Worm (Caenorhabditis elegans): ENCODE data around the gene srsx-8.

DNA sequence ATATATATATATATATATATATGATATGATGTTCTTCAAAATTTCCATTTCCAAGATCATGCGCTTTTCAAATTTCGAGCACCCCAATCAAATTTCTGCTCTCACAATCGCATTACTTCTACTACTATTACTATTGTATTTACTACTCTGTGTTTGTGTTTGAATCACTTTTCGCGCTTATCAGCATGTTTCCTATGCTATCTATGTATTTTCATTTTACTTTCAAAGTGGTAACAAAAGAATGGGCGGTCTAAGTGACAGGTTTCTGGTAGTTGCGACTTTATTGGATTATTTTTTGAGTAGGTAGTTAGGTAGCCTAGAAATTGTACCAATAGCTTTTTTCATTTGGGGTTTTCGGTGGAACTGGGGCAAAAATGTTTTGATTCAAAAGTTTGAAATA is 5.2 kb upstream of the srsx-8 start:
- TF ChIP-seq ama-1 (optimal IDR thresholded peaks at IDR 0.05) (no peak), mdl-1 (tag; optimal IDR thresholded peaks at IDR 0.05) (no peak), ceh-82 (tag; optimal IDR thresholded peaks at IDR 0.05) (no peak), lin-39 (tag; optimal IDR thresholded peaks at IDR 0.05) (no peak), nhr-28 (tag; optimal IDR thresholded peaks at IDR 0.05) (no peak), zip-4 (GFP tag; optimal IDR thresholded peaks at IDR 0.05) (no peak), snpc-4 (tag; optimal IDR thresholded peaks at IDR 0.05) (no peak), lin-15B (tag; optimal IDR thresholded peaks at IDR 0.05) (no peak)
